Worm (Caenorhabditis elegans) whole organism, L1 larva: ENCODE measurements around the gene K08E7.8.

Source experiments
- F16B12.6 ChIP-seq: fragments of 150-350 bp; optimal IDR thresholded peaks from 2 replicates; lab custom pipeline; 2014; ENCODE audit warnings: missing biosample characterization, missing genetic modification characterization
- Y116A8C.19 ChIP-seq: sonication (generic microtip); optimal IDR thresholded peaks from 2 replicates; lab custom pipeline; 2016; ENCODE audit warnings: missing compliant biosample characterization, missing genetic modification characterization, borderline replicate concordance
- ama-1 ChIP-seq: fragments of 150-350 bp; optimal IDR thresholded peaks from 2 replicates; lab custom pipeline; 2014
- ceh-82 ChIP-seq, 3 experiments: fragments of 150-350 bp in 1 of 3; sonication (generic microtip) in 2 of 3; optimal IDR thresholded peaks; 2 replicates each; lab custom pipeline; 2014 to 2017; ENCODE audit warnings: missing biosample characterization in 3 of 3, missing genetic modification characterization in 3 of 3
- ceh-88 ChIP-seq: fragments of 200-800 bp; sonication (Bioruptor generic); IDR thresholded peaks from 2 replicates; pipeline ENCODE4 v1.3.6; 2022; ENCODE audit warnings: missing genetic modification characterization, missing compliant biosample characterization
- ceh-90 ChIP-seq: sonication (generic microtip); optimal IDR thresholded peaks from 2 replicates; lab custom pipeline; 2016; ENCODE audit warnings: missing genetic modification characterization, missing compliant biosample characterization
- ces-1 ChIP-seq: fragments of 150-350 bp; optimal IDR thresholded peaks from 2 replicates; lab custom pipeline; 2014; ENCODE audit warnings: missing biosample characterization, missing genetic modification reagents, missing genetic modification characterization
- dpl-1 ChIP-seq, 3 experiments: fragments of 150-350 bp in 2 of 3; sonication (generic microtip) in 1 of 3; optimal IDR thresholded peaks; 2 replicates each; lab custom pipeline; 2014 to 2017; ENCODE audit warnings: missing biosample characterization in 3 of 3, missing genetic modification characterization in 3 of 3, missing genetic modification reagents in 3 of 3
- dsc-1 ChIP-seq: sonication (generic microtip); optimal IDR thresholded peaks from 2 replicates; lab custom pipeline; 2016; ENCODE audit warnings: mild to moderate bottlenecking, missing genetic modification characterization, missing compliant biosample characterization
- efl-1 ChIP-seq, 4 experiments: fragments of 150-350 bp; optimal IDR thresholded peaks in 3 of 4; peaks in 1 of 4; 1 replicate in 1 of 4; 2 replicates in 3 of 4; lab custom pipeline; 2014; ENCODE audit warnings: missing biosample characterization in 2 of 4, missing genetic modification characterization in 2 of 4, missing genetic modification reagents in 2 of 4
- efl-3 ChIP-seq: fragments of 200-800 bp; sonication (Bioruptor generic); optimal IDR thresholded peaks from 2 replicates; lab custom pipeline; 2018; ENCODE audit warnings: mild to moderate bottlenecking, missing genetic modification characterization, missing compliant biosample characterization
- fkh-8 ChIP-seq: sonication (generic microtip); optimal IDR thresholded peaks from 2 replicates; lab custom pipeline; 2016; ENCODE audit warnings: mild to moderate bottlenecking, missing genetic modification characterization, missing compliant biosample characterization
- hlh-17 ChIP-seq: fragments of 200-800 bp; sonication (Bioruptor generic); optimal IDR thresholded peaks from 2 replicates; lab custom pipeline; 2018; ENCODE audit warnings: missing genetic modification characterization, mild to moderate bottlenecking, missing compliant biosample characterization, moderate library complexity, borderline replicate concordance
- lin-14 ChIP-seq: fragments of 200-800 bp; sonication (Bioruptor generic); optimal IDR thresholded peaks from 2 replicates; lab custom pipeline; 2018; ENCODE audit warnings: mild to moderate bottlenecking, missing genetic modification characterization, moderate library complexity, missing compliant biosample characterization
- lin-15B ChIP-seq: fragments of 150-350 bp; sonication (generic microtip); optimal IDR thresholded peaks from 3 replicates; lab custom pipeline; 2014; ENCODE audit warnings: missing biosample characterization, missing genetic modification characterization
- lin-35 ChIP-seq, 2 experiments: fragments of 150-350 bp; optimal IDR thresholded peaks; 2 replicates each; lab custom pipeline; 2014; ENCODE audit warnings: missing biosample characterization in 2 of 2, missing genetic modification characterization in 2 of 2, missing genetic modification reagents in 2 of 2
- lsy-2 ChIP-seq, 2 experiments: fragments of 150-350 bp; optimal IDR thresholded peaks; 2 replicates each; lab custom pipeline; 2014; ENCODE audit warnings: missing biosample characterization in 2 of 2, missing genetic modification characterization in 2 of 2
- mdl-1 ChIP-seq, 2 experiments: fragments of 150-350 bp; optimal IDR thresholded peaks; 2 replicates each; lab custom pipeline; 2014 to 2017; ENCODE audit warnings: missing biosample characterization in 2 of 2, missing genetic modification characterization in 2 of 2, inconsistent platforms in 1 of 2
- nhr-20 ChIP-seq: sonication (generic microtip); optimal IDR thresholded peaks from 2 replicates; lab custom pipeline; 2016; ENCODE audit warnings: mild to moderate bottlenecking, missing genetic modification characterization, missing compliant biosample characterization
- nhr-237 ChIP-seq: fragments of 150-350 bp; optimal IDR thresholded peaks from 2 replicates; lab custom pipeline; 2014; ENCODE audit warnings: missing biosample characterization, missing genetic modification characterization
- nhr-28 ChIP-seq: fragments of 150-350 bp; optimal IDR thresholded peaks from 2 replicates; lab custom pipeline; 2014; ENCODE audit warnings: missing biosample characterization, missing genetic modification characterization
- nhr-47 ChIP-seq: sonication (generic microtip); optimal IDR thresholded peaks from 2 replicates; lab custom pipeline; 2016; ENCODE audit warnings: mild to moderate bottlenecking, missing genetic modification characterization, moderate library complexity, missing compliant biosample characterization
- nhr-71 ChIP-seq: sonication (generic microtip); optimal IDR thresholded peaks from 2 replicates; lab custom pipeline; 2016; ENCODE audit warnings: mild to moderate bottlenecking, missing genetic modification characterization, moderate library complexity, missing compliant biosample characterization
- nhr-77 ChIP-seq: fragments of 150-350 bp; optimal IDR thresholded peaks from 2 replicates; lab custom pipeline; 2014; ENCODE audit warnings: missing biosample characterization, missing genetic modification characterization
- nhr-90 ChIP-seq: sonication (generic microtip); optimal IDR thresholded peaks from 2 replicates; lab custom pipeline; 2016; ENCODE audit warnings: mild to moderate bottlenecking, missing genetic modification characterization, missing compliant biosample characterization; ENCODE audit not compliant: poor library complexity
- pag-3 ChIP-seq: sonication (generic microtip); optimal IDR thresholded peaks from 2 replicates; lab custom pipeline; 2017; ENCODE audit warnings: missing genetic modification characterization, mild to moderate bottlenecking, missing compliant biosample characterization, antibody characterized with exemption, borderline replicate concordance; ENCODE audit not compliant: insufficient read depth
- rnt-1 ChIP-seq: sonication (generic microtip); optimal IDR thresholded peaks from 2 replicates; lab custom pipeline; 2016; ENCODE audit warnings: mild to moderate bottlenecking, missing genetic modification characterization, moderate library complexity, missing compliant biosample characterization
- skn-1 ChIP-seq: fragments of 150-350 bp; optimal IDR thresholded peaks from 2 replicates; lab custom pipeline; 2014; ENCODE audit warnings: missing biosample characterization, missing genetic modification characterization
- snu-23 ChIP-seq: sonication (generic microtip); optimal IDR thresholded peaks from 2 replicates; lab custom pipeline; 2016; ENCODE audit warnings: missing genetic modification characterization, missing compliant biosample characterization
- sox-4 ChIP-seq: sonication (generic microtip); optimal IDR thresholded peaks from 2 replicates; lab custom pipeline; 2016; ENCODE audit warnings: missing genetic modification characterization, missing compliant biosample characterization
- sptf-1 ChIP-seq: fragments of 150-350 bp; optimal IDR thresholded peaks from 2 replicates; lab custom pipeline; 2014; ENCODE audit warnings: missing biosample characterization, missing genetic modification characterization
- sup-37 ChIP-seq: fragments of 200-800 bp; sonication (Bioruptor generic); optimal IDR thresholded peaks from 2 replicates; lab custom pipeline; 2018; ENCODE audit warnings: mild to moderate bottlenecking, missing genetic modification characterization, missing compliant biosample characterization
- tlp-1 ChIP-seq: fragments of 150-350 bp; optimal IDR thresholded peaks from 2 replicates; lab custom pipeline; 2014; ENCODE audit warnings: missing biosample characterization, missing genetic modification characterization
- unc-130 ChIP-seq: fragments of 150-350 bp; optimal IDR thresholded peaks from 2 replicates; lab custom pipeline; 2017; ENCODE audit warnings: missing biosample characterization, missing genetic modification characterization, inconsistent platforms
- unc-62 ChIP-seq: fragments of 150-350 bp; optimal IDR thresholded peaks from 2 replicates; lab custom pipeline; 2014; ENCODE audit warnings: missing biosample characterization, missing genetic modification reagents, missing genetic modification characterization
- unc-86 ChIP-seq: sonication (generic microtip); optimal IDR thresholded peaks from 2 replicates; lab custom pipeline; 2016; ENCODE audit warnings: missing genetic modification characterization, missing compliant biosample characterization
- unc-98 ChIP-seq: fragments of 200-800 bp; sonication (Bioruptor generic); IDR thresholded peaks from 2 replicates; pipeline ENCODE4 v1.3.6; 2022; ENCODE audit warnings: missing genetic modification characterization, missing compliant biosample characterization
- vab-15 ChIP-seq: sonication (generic microtip); optimal IDR thresholded peaks from 2 replicates; lab custom pipeline; 2017; ENCODE audit warnings: missing genotype, mild to moderate bottlenecking, missing genetic modification characterization, missing compliant biosample characterization
- xbp-1 ChIP-seq: sonication (generic microtip); optimal IDR thresholded peaks from 2 replicates; lab custom pipeline; 2016; ENCODE audit warnings: missing genetic modification characterization, missing compliant biosample characterization
- zag-1 ChIP-seq: fragments of 150-350 bp; optimal IDR thresholded peaks from 2 replicates; lab custom pipeline; 2014; ENCODE audit warnings: missing biosample characterization, missing genetic modification characterization
- zip-4 ChIP-seq: fragments of 200-800 bp; sonication (Bioruptor generic); optimal IDR thresholded peaks from 2 replicates; lab custom pipeline; 2018; ENCODE audit warnings: mild to moderate bottlenecking, missing genetic modification characterization, moderate library complexity, missing compliant biosample characterization

The K08E7.8 gene

DNA sequence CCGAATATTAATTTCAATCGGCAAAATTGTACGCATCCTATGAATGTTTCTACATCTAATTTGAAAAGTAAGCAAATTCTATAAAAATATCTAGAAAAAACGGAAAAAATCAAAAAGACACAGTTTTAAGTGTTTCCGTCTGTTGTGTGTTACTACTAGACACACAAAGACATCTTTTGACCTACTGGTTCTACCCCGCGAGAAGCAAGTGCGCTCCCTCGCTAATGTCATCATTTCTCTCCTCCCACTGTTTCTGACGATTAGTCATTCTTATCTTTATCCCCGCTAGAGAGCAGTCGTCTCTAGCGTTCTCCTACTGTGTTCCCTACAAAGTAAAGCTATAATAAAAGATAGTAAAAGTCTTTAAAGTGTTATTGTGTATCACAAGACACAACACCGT lies 32.1 kb upstream of the K08E7.8 start:
- TF ChIP-seq vab-15 (no peak), nhr-90 (no peak), nhr-237 (tag; lab: Kevin White, UChicago) (no peak), ama-1 (lab: Kevin White, UChicago) (no peak), nhr-47 (tag; lab: Kevin White, UChicago) (no peak), zag-1 (no peak), mdl-1 (tag; optimal IDR thresholded peaks at IDR 0.05; lab: Kevin White, UChicago) (no peak), efl-1 (optimal IDR thresholded peaks at IDR 0.05; lab: Kevin White, UChicago) (no peak), efl-1 (GFP tag; optimal IDR thresholded peaks at IDR 0.05 in 1 of 2; lab: Kevin White, UChicago) (no peak), efl-3 (GFP tag; lab: Kevin White, UChicago) (no peak), Y116A8C.19 (tag; lab: Kevin White, UChicago) (no peak), pag-3 (no peak), F16B12.6 (tag; lab: Kevin White, UChicago) (no peak), sup-37 (no peak), ces-1 (GFP tag; lab: Kevin White, UChicago) (no peak)

DNA sequence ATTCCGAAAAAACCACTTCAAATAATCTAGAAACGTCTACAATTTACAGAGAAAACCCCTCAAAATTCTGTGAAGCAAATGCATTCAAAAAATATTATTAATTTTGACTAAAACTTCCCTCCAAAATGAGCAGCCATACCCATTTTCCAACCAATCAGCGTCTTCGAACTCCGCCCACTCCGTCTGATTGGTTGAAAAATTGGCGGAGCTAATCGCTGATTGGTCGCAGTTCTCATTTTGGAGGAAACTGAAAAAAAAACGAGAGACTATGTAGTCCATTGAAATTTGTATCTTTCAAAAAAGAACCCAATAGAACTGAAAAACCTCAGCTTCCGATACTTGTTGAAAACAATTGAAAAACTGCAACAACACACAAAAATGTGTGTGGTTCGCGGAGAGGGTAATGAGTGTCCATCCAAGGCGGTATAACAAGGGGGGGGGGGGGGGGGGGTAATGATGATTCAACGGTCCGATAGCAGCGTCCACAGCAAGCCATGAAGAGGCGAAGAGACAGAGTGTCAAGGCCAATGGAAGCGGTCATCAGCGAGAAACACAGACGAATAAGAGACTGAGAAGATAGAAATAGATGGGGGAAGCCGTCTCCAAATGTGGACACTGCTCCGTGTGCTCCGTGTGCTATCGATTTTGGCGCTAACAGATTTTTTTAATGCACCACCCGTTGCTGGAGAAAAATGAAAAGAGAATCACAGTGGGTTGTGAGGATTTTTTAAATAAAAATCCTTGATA lies 31.2 kb upstream of the K08E7.8 start:
- TF ChIP-seq sptf-1 (tag; lab: Kevin White, UChicago) (no peak), lin-15B (tag; lab: Kevin White, UChicago) (no peak), lin-14 (GFP tag; lab: Kevin White, UChicago) (peak; percentile 71), unc-86 (tag; lab: Kevin White, UChicago) (no peak), snu-23 (GFP tag; lab: Kevin White, UChicago) (peak; percentile 0), dpl-1 (GFP tag; optimal IDR thresholded peaks at IDR 0.05; lab: Kevin White, UChicago) (peak in 1 of 3 experiments; percentile 5), efl-1 (optimal IDR thresholded peaks at IDR 0.05; lab: Kevin White, UChicago) (no peak), efl-1 (GFP tag; optimal IDR thresholded peaks at IDR 0.05 in 1 of 2; lab: Kevin White, UChicago) (peak in 1 of 2 experiments; percentile 39), ceh-82 (tag; optimal IDR thresholded peaks at IDR 0.05; lab: Kevin White, UChicago) (peak in 1 of 3 experiments; percentile 8), fkh-8 (peak; percentile 3), dsc-1 (tag; lab: Kevin White, UChicago) (no peak), vab-15 (no peak), nhr-71 (tag; lab: Kevin White, UChicago) (no peak)
- TF ChIP-seq, all 84 proteins: peak for 6

DNA sequence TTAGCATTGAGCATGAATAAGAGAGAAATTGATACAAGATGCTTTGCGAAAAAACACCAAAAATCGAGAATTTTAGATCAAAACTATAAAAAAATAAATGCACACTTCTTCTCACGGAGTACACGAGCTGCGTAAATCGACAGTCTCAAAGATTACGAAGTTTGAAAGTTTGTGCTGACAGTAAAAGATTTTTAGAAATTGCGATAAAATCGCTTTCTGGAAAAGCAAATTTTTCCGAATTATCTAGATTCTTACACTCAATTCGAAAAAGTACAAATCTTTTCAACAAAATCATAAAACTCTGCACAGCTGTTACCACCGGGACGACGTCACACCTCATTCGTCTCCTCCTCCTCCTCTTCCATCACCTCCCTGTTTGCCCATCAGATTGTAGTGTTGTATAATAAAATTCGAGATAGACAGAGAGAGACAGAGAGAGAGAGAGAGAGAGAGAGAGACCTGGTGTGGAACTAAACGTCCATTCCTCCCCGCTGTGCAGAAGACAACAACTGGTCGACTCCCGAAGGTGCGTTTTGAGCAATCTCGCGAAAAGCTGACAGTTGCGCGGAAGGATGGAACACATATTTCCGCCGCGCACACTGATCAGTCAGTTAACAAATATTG lies 29.4 kb upstream of the K08E7.8 start:
- peak; percentile 9 for TF ChIP-seq snu-23 (GFP tag; lab: Kevin White, UChicago)
- peak; percentile 37 for TF ChIP-seq nhr-71 (tag; lab: Kevin White, UChicago)
- no peak for TF ChIP-seq tlp-1
- TF ChIP-seq rnt-1 (tag; lab: Kevin White, UChicago), result peak; percentile 74
- TF ChIP-seq zip-4 (GFP tag; lab: Kevin White, UChicago), result no peak
- TF ChIP-seq lsy-2 (tag; optimal IDR thresholded peaks at IDR 0.05; lab: Kevin White, UChicago), result peak in 1 of 2 experiments; percentile 14
- no peak for TF ChIP-seq ceh-88
- TF ChIP-seq lin-14 (GFP tag; lab: Kevin White, UChicago), result peak; percentile 62

DNA sequence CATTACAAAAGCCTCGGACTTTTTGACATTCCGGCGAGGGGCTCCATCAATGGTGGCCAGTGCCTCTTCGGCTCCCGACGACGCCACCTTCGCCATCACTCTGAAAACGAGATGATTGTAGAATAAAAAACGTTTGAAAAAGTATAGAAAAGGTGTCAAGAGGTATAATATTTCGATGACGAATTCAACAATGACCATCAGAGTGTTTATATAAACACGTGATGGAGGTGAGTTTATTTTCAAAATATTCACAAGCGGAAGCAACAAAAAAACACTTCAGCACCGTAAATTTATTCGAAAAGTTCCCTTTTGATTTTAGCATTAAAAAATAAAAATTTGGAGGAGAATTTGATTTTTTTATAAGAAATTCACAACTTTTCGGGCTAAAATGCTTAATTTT lies 28.8 kb upstream of the K08E7.8 start, which contains the start of gene efa-6:
Gene efa-6, minus strand, starts transcription at position 101 of the 400 bp plus-strand sequence.
- TF ChIP-seq xbp-1 (tag; lab: Kevin White, UChicago) (no peak), ceh-82 (tag; optimal IDR thresholded peaks at IDR 0.05; lab: Kevin White, UChicago) (no peak)

DNA sequence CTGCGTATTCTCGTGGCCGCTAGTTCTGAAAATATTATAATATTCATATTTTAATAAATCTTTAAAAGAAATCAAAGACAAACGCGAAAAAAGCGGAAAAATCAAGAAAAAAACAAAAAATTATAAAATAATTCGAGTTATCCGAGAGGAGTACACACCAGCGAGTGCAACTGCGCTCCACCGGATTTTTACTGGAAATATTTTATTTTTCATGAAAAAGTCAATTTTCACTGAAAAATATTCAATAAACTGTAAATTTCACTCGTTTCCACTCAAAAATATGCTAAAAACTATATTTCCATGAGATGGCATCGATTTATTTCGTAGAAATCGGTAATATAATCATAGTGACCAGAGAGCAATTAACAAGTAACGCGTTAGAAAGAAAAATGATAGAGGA lies 19.5 kb upstream of the K08E7.8 start, which contains the start of gene Y55D9A.2:
Gene Y55D9A.2, minus strand, starts transcription at position 31 of the 400 bp plus-strand sequence.
- TF ChIP-seq nhr-90 (peak; percentile 46), nhr-28 (tag; lab: Kevin White, UChicago) (no peak), unc-130 (tag; lab: Kevin White, UChicago) (no peak), nhr-20 (tag; lab: Kevin White, UChicago) (peak; percentile 17), hlh-17 (GFP tag; lab: Kevin White, UChicago) (no peak), unc-86 (tag; lab: Kevin White, UChicago) (no peak), unc-98 (GFP tag; lab: Robert Waterston, UW) (no peak), ceh-90 (tag; lab: Kevin White, UChicago) (peak; percentile 2), nhr-71 (tag; lab: Kevin White, UChicago) (peak; percentile 62), lin-15B (tag; lab: Kevin White, UChicago) (peak; percentile 55), sptf-1 (tag; lab: Kevin White, UChicago) (no peak), nhr-77 (tag; lab: Kevin White, UChicago) (peak; percentile 18), vab-15 (peak; percentile 53), unc-62 (GFP tag; lab: Kevin White, UChicago) (no peak), skn-1 (tag; lab: Kevin White, UChicago) (peak; percentile 18), lin-35 (GFP tag; optimal IDR thresholded peaks at IDR 0.05; lab: Kevin White, UChicago) (peak; percentile 37 to 47), ama-1 (lab: Kevin White, UChicago) (no peak), sox-4 (no peak)
